Worm (Caenorhabditis elegans): Measurements from ENCODE around the gene rbmx-2.

DNA sequence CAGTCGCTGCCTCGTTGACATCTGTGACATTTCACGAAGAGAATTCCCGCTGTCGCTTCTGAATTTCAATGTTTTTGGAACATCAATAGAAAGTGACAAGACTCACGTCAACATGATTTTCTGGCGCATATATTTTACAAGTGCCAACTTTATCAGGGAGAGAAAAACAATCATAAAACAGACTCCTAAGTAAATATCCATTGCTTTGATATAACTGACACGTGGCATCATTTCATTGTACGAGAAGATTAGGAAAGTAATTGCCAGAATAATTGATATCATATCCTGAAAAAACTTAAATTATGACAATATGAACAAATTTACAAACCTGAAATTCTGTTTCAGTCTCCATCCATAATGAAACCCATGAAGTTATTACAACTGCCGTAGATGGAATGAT is 38.6 kb downstream of the rbmx-2 start:
- TF ChIP-seq lin-35 (GFP tag; optimal IDR thresholded peaks at IDR 0.05) (no peak), unc-98 (GFP tag; IDR thresholded peaks at IDR 0.05) (no peak), nhr-11 (tag; optimal IDR thresholded peaks at IDR 0.05) (no peak), nhr-76 (tag; optimal IDR thresholded peaks at IDR 0.05) (no peak), lin-13 (GFP tag; optimal IDR thresholded peaks at IDR 0.05) (no peak), jun-1 (tag; optimal IDR thresholded peaks at IDR 0.05) (no peak), sup-37 (GFP tag; optimal IDR thresholded peaks at IDR 0.05) (no peak), dsc-1 (tag; optimal IDR thresholded peaks at IDR 0.05) (no peak), mep-1 (tag; optimal IDR thresholded peaks at IDR 0.05) (no peak), unc-62 (GFP tag; optimal IDR thresholded peaks at IDR 0.05) (no peak), lin-14 (GFP tag; optimal IDR thresholded peaks at IDR 0.05) (no peak), ceh-82 (tag; optimal IDR thresholded peaks at IDR 0.05) (no peak), ceh-8 (GFP tag; optimal IDR thresholded peaks at IDR 0.05) (no peak), nhr-28 (tag; optimal IDR thresholded peaks at IDR 0.05) (no peak)

Measured in whole organism, L1 larva.